Worm (Caenorhabditis elegans): ENCODE measurements around the gene F29A7.6.
A peak's percentile ranks its signal among the peaks of the same experiment; 100 is the strongest.

F29A7.6 gene

DNA sequence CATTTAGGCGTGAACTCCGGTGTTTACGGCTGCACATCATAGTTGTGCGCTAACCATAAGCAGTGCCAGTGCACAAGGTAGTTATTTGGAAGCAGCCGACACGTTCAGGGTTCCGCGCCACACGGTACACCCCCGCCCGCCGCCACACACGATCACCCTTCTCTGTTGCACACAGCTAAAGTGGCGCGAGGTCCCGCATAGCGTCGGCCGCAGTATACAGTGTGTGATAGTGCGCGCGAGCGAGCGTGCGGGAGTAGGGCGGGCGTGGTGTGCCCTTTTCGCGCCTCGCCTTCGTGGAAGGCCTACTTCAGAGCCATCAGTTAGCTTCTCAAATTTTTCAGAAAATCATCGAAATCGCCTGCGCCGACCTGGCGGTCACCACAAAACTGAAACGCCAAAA, 15.5 kb downstream of the F29A7.6 start:
- no peak for TF ChIP-seq elt-4 (tag; optimal IDR thresholded peaks at IDR 0.05)
- no peak for TF ChIP-seq che-1 (tag; optimal IDR thresholded peaks at IDR 0.05)
- no peak for TF ChIP-seq nhr-232 (tag; optimal IDR thresholded peaks at IDR 0.05)
- TF ChIP-seq ztf-16 (tag; optimal IDR thresholded peaks at IDR 0.05): no peak
- TF ChIP-seq ceh-45 (GFP tag; IDR thresholded peaks at IDR 0.05): no peak
- no peak for TF ChIP-seq ceh-48 (tag; optimal IDR thresholded peaks at IDR 0.05)
- TF ChIP-seq npax-4 (tag; optimal IDR thresholded peaks at IDR 0.05): no peak
- no peak for TF ChIP-seq ceh-6 (GFP tag; optimal IDR thresholded peaks at IDR 0.05)
- TF ChIP-seq lin-11 (tag; optimal IDR thresholded peaks at IDR 0.05): no peak
- TF ChIP-seq unc-86 (tag; optimal IDR thresholded peaks at IDR 0.05): no peak
- TF ChIP-seq ceh-14 (tag; optimal IDR thresholded peaks at IDR 0.05): no peak
- TF ChIP-seq dmd-4 (tag; optimal IDR thresholded peaks at IDR 0.05; ENCODE audit: borderline replicate concordance): peak; percentile 9
- no peak for TF ChIP-seq ceh-34 (tag; optimal IDR thresholded peaks at IDR 0.05)
- peak; percentile 37 for TF ChIP-seq hlh-6 (tag; optimal IDR thresholded peaks at IDR 0.05)
- TF ChIP-seq pat-9 (tag; optimal IDR thresholded peaks at IDR 0.05): no peak
- peak; percentile 4 for TF ChIP-seq ref-2 (tag; optimal IDR thresholded peaks at IDR 0.05)
- TF ChIP-seq tbx-7 (tag; optimal IDR thresholded peaks at IDR 0.05): no peak
- no peak for TF ChIP-seq hlh-13 (GFP tag; optimal IDR thresholded peaks at IDR 0.05)
- TF ChIP-seq T23F11.4 (GFP tag; optimal IDR thresholded peaks at IDR 0.05): no peak
- TF ChIP-seq C38D4.7 (GFP tag; optimal IDR thresholded peaks at IDR 0.05): no peak
- TF ChIP-seq sox-4 (tag; optimal IDR thresholded peaks at IDR 0.05): no peak

DNA sequence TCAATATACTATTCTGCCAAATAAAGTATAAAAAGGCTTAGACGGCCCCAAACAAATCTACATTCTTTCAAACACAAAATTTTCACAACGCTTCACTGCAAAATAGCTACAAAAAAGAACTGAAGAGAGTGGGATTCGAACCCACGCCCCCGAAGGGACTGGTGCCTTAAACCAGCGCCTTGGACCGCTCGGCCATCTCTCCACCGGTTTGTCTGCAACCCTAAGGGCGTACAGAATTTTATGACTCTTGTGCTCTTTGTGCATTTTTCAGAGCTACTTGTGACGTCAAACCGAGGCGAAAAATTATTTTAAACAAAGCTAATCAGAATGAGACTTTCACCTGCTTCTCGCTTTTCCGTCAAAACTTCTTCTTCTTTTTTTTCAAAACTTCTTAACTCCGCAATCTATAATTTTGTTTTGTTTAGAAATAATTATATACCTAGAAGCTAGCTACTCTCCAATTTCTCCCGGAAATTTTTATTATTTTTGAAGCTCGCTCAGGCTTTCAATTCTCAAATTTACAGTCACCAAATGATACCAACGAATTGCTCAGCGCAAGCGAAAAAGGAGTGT, 16.2 kb downstream of the F29A7.6 start, which contains the start of gene T05A8.8:
TSS of gene T05A8.8 (plus strand) at position 523 of the 573 bp plus-strand sequence.
- TF ChIP-seq dve-1 (tag; optimal IDR thresholded peaks at IDR 0.05) (no peak), unc-42 (tag; optimal IDR thresholded peaks at IDR 0.05) (no peak), lin-11 (tag; optimal IDR thresholded peaks at IDR 0.05) (no peak), dmd-4 (tag; optimal IDR thresholded peaks at IDR 0.05; ENCODE audit: borderline replicate concordance) (no peak), odd-2 (tag; optimal IDR thresholded peaks at IDR 0.05) (no peak), ets-4 (tag; optimal IDR thresholded peaks at IDR 0.05) (no peak), ttx-3 (tag; optimal IDR thresholded peaks at IDR 0.05) (no peak), fax-1 (tag; optimal IDR thresholded peaks at IDR 0.05) (no peak), ama-1 (optimal IDR thresholded peaks at IDR 0.05) (no peak), Y22D7AL.16 (tag; optimal IDR thresholded peaks at IDR 0.05) (no peak), ceh-24 (tag; optimal IDR thresholded peaks at IDR 0.05) (no peak), ceh-48 (tag; optimal IDR thresholded peaks at IDR 0.05) (no peak), sox-4 (tag; optimal IDR thresholded peaks at IDR 0.05) (no peak), mec-3 (tag; optimal IDR thresholded peaks at IDR 0.05; ENCODE audit: borderline replicate concordance) (no peak)

- TF ChIP-seq sdc-2 (tag; optimal IDR thresholded peaks at IDR 0.05) (no peak), tbx-2 (tag; optimal IDR thresholded peaks at IDR 0.05) (no peak), odd-2 (tag; optimal IDR thresholded peaks at IDR 0.05) (no peak), pat-9 (tag; optimal IDR thresholded peaks at IDR 0.05) (no peak), lin-11 (tag; optimal IDR thresholded peaks at IDR 0.05) (no peak), pros-1 (tag; optimal IDR thresholded peaks at IDR 0.05) (no peak), tbx-7 (tag; optimal IDR thresholded peaks at IDR 0.05) (no peak), sox-2 (GFP tag; IDR thresholded peaks at IDR 0.05) (no peak), ceh-31 (tag; optimal IDR thresholded peaks at IDR 0.05) (no peak), npax-4 (tag; optimal IDR thresholded peaks at IDR 0.05) (no peak), ceh-2 (tag; optimal IDR thresholded peaks at IDR 0.05) (no peak), che-1 (tag; optimal IDR thresholded peaks at IDR 0.05) (no peak), K02D7.2 (tag; optimal IDR thresholded peaks at IDR 0.05) (no peak), F13H6.1 (tag; optimal IDR thresholded peaks at IDR 0.05) (no peak), Y22D7AL.16 (tag; optimal IDR thresholded peaks at IDR 0.05) (no peak), T23F11.4 (GFP tag; optimal IDR thresholded peaks at IDR 0.05) (no peak), ceh-45 (GFP tag; IDR thresholded peaks at IDR 0.05) (no peak), hlh-13 (GFP tag; optimal IDR thresholded peaks at IDR 0.05) (no peak)
These were observed 16.8 kb downstream of the F29A7.6 start for ce11 chrII:2735644-2736043.
